Worm (Caenorhabditis elegans): ENCODE data around the gene T24F1.4.
A peak's percentile ranks its signal among the peaks of the same experiment; 100 is the strongest.

T24F1.4 gene

DNA sequence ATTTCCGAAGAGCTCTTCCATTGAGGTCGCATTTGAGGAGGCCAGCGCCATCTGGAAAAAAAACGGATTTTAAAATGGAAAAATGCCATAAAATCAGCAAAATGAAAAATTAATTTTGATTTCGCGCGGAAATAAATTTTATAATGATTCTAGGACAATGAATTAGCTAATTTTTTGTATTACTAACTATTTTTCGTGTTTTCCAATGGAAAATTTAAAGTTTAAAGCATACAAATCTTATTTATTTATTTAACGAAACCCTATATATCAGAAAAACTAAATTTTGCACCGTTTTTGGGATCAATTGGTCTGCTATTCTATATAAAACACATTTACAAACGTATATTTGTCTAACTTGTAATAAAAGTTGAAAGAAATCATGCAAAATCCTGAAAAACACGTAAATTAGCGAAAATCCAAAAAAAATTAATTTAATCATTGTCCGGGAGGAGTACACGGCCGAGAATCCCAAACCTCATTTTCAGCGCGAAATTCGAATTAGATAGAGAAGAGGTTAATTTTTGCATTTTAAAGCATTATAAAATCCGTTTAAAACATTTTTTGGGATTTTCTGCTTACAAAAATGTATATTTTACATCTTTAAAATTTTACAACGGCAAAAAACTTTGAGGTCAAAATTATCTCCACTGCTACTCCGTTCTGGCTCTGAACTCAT is 23.8 kb downstream of the T24F1.4 start, which contains the start of gene C47G2.3:
Gene C47G2.3 (minus strand): TSS at position 51 of the 676 bp plus-strand sequence.
- TF ChIP-seq dox-1 (GFP tag; IDR thresholded peaks at IDR 0.05) = peak; percentile 31; the same call in 1 of the 2 replicates
- peak; percentile 69 for TF ChIP-seq hrde-1 (tag; optimal IDR thresholded peaks at IDR 0.05; ENCODE audit: borderline replicate concordance)
- no peak for TF ChIP-seq ama-1 (optimal IDR thresholded peaks at IDR 0.05)
- peak in 1 of 2 experiments; percentile 6 for TF ChIP-seq ama-1 (GFP tag; optimal IDR thresholded peaks at IDR 0.05)
- TF ChIP-seq ztf-26 (tag; optimal IDR thresholded peaks at IDR 0.05) = no peak
- peak; percentile 20 for TF ChIP-seq ztf-18 (tag; optimal IDR thresholded peaks at IDR 0.05)
- TF ChIP-seq C06A6.2 (GFP tag; conservative IDR thresholded peaks at IDR 0.05) = no peak
- peak; percentile 74 for TF ChIP-seq madf-6 (GFP tag; IDR thresholded peaks at IDR 0.05)
- no peak for TF ChIP-seq nfya-1 (tag; optimal IDR thresholded peaks at IDR 0.05; ENCODE audit: borderline replicate concordance, insufficient read depth)
- no peak for TF ChIP-seq nhr-80 (tag; optimal IDR thresholded peaks at IDR 0.05)
- no peak for TF ChIP-seq aptf-3 (GFP tag; IDR thresholded peaks at IDR 0.05)
- TF ChIP-seq snpc-4 (GFP tag; optimal IDR thresholded peaks at IDR 0.05) = peak; percentile 25
- TF ChIP-seq snpc-4 (tag; optimal IDR thresholded peaks at IDR 0.05) = peak in 2 of 4 experiments; percentile 45 to 49
- no peak for TF ChIP-seq B0336.3 (GFP tag; IDR thresholded peaks at IDR 0.05)
- peak; percentile 13 for TF ChIP-seq ccch-3 (GFP tag; optimal IDR thresholded peaks at IDR 0.05)
- TF ChIP-seq lir-1 (GFP tag; conservative IDR thresholded peaks at IDR 0.05) = 0 out of 2 replicates have a peak, but pooled peaks have one; percentile 27
- 0 out of 2 replicates have a peak, but pooled peaks have one; percentile 8 for TF ChIP-seq hmg-1.2 (GFP tag; IDR thresholded peaks at IDR 0.05)
- TF ChIP-seq ets-4 (GFP tag; optimal IDR thresholded peaks at IDR 0.05) = no peak
- TF ChIP-seq gei-17 (GFP tag; optimal IDR thresholded peaks at IDR 0.05) = no peak
- TF ChIP-seq F55B11.4 (tag; optimal IDR thresholded peaks at IDR 0.05; ENCODE audit: borderline replicate concordance, insufficient read depth) = no peak
- TF ChIP-seq him-1 (tag; optimal IDR thresholded peaks at IDR 0.05) = peak; percentile 38
- peak; percentile 17 for TF ChIP-seq tlf-1 (GFP tag; optimal IDR thresholded peaks at IDR 0.05)
- TF ChIP-seq Y79H2A.3 (GFP tag; conservative IDR thresholded peaks at IDR 0.05) = no peak
- no peak for TF ChIP-seq unc-62 (GFP tag; optimal IDR thresholded peaks at IDR 0.05)
- TF ChIP-seq snpc-1.3 (tag; optimal IDR thresholded peaks at IDR 0.05; ENCODE audit: insufficient read depth) = peak; percentile 41
- TF ChIP-seq ceh-100 (GFP tag; IDR thresholded peaks at IDR 0.05) = no peak
- peak in 1 of 2 experiments; percentile 51 for TF ChIP-seq let-607 (tag; optimal IDR thresholded peaks at IDR 0.05)
- no peak for TF ChIP-seq ceh-79 (tag; optimal IDR thresholded peaks at IDR 0.05)
- TF ChIP-seq F22D6.2 (tag; optimal IDR thresholded peaks at IDR 0.05) = no peak
- TF ChIP-seq lin-54 (GFP tag; optimal IDR thresholded peaks at IDR 0.05) = peak; percentile 86
- no peak for TF ChIP-seq egl-18 (GFP tag; IDR thresholded peaks at IDR 0.05)
- TF ChIP-seq F39B2.1 (GFP tag; IDR thresholded peaks at IDR 0.05) = 0 out of 2 replicates have a peak, but pooled peaks have one; percentile 3
- TF ChIP-seq sdz-38 (tag; optimal IDR thresholded peaks at IDR 0.05) = no peak
- TF ChIP-seq mcd-1 (GFP tag; IDR thresholded peaks at IDR 0.05) = peak; percentile 66
- TF ChIP-seq madf-3 (GFP tag; IDR thresholded peaks at IDR 0.05) = 0 out of 2 replicates have a peak, but pooled peaks have one; percentile 57
- TF ChIP-seq B0019.2 (GFP tag; conservative IDR thresholded peaks at IDR 0.05) = no peak
- no peak for TF ChIP-seq nfyb-1 (GFP tag; IDR thresholded peaks at IDR 0.05)
- TF ChIP-seq F57C9.4 (tag; optimal IDR thresholded peaks at IDR 0.05) = no peak
- TF ChIP-seq ZK185.1 (tag; optimal IDR thresholded peaks at IDR 0.05; ENCODE audit: poor library complexity, severe bottlenecking) = peak; percentile 77
- 0 out of 2 replicates have a peak, but pooled peaks have one; percentile 26 for TF ChIP-seq hmg-20 (GFP tag; IDR thresholded peaks at IDR 0.05)
- TF ChIP-seq lsl-1 (GFP tag; optimal IDR thresholded peaks at IDR 0.05) = peak; percentile 49
- no peak for TF ChIP-seq F57A8.1 (GFP tag; optimal IDR thresholded peaks at IDR 0.05)
- TF ChIP-seq fkh-3 (tag; optimal IDR thresholded peaks at IDR 0.05) = no peak
- peak; percentile 56 for TF ChIP-seq D2030.7 (GFP tag; IDR thresholded peaks at IDR 0.05)
- peak; percentile 70 for TF ChIP-seq snpc-3.4 (tag; optimal IDR thresholded peaks at IDR 0.05)
- no peak for TF ChIP-seq B0261.1 (tag; optimal IDR thresholded peaks at IDR 0.05)
- no peak for TF ChIP-seq hsf-1 (GFP tag; IDR thresholded peaks at IDR 0.05)
